Worm (Caenorhabditis elegans): ENCODE data around the gene pid-1.

- no peak for TF ChIP-seq pha-4 (tag; optimal IDR thresholded peaks at IDR 0.05)
- no peak for TF ChIP-seq C08G9.2 (tag; optimal IDR thresholded peaks at IDR 0.05)
- no peak for TF ChIP-seq ceh-6 (GFP tag; optimal IDR thresholded peaks at IDR 0.05)
- TF ChIP-seq dve-1 (tag; optimal IDR thresholded peaks at IDR 0.05), result no peak
Observed at ce11 chrII:7699009-7699408, 8.7 kb upstream of the pid-1 start, which contains the start of the genes moa-2 and cdk-11.1.
